Worm (Caenorhabditis elegans): ENCODE results near the gene pccb-1.

Gene pccb-1

DNA sequence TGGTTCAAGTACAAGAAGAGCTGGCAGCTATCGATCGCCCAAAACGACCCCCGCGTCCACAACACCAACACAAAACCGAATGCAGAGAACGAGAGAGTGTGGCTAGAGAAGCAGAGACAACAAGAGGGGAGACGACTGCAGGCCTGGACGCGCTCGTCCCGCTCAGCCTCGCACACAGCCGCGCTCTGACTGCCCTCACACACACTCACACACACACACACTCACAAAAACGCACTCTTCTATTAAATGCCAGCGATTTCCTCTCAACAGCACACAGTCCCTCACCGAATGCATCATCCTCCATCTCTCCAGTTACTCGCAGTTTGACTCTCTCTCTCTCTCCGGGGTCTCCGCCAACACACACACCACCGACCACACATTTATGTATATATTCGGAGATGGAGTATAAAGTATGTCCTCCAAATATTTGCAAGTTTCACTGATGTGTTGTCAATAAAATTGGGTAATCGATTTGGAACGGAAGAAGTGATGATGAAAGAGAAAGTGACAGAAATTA is 38.3 kb downstream of the pccb-1 start:
- TF ChIP-seq W03F9.2 (tag; optimal IDR thresholded peaks at IDR 0.05) (peak; percentile 75), dao-5 (tag; optimal IDR thresholded peaks at IDR 0.05) (no peak), him-1 (tag; optimal IDR thresholded peaks at IDR 0.05) (peak; percentile 94)

DNA sequence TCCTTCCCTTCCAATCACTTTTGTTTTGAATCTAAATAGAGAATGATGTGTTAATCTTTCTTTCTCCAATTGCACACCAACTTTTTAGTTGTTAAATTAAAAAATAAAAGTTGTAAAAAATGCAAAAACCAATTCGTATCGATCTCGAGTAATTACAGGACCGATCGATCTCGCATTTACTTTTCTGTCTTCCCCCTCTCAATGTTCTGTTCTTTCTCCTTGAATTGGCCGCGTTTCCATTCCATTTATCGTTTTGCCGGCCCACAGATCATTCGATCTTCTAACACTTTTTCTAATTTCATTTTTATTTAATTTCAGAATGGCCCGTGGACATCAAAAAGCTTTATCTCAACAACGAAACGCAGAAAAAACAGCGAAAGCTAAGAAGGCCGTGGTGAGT is 45.8 kb downstream of the pccb-1 start, which contains the start of gene K10B3.1:
Gene K10B3.1, plus strand, starts transcription at position 301 of the 400 bp plus-strand sequence.
- no peak for TF ChIP-seq dao-5 (tag; optimal IDR thresholded peaks at IDR 0.05)
- no peak for TF ChIP-seq W03F9.2 (tag; optimal IDR thresholded peaks at IDR 0.05)
- no peak for TF ChIP-seq him-1 (tag; optimal IDR thresholded peaks at IDR 0.05)

DNA sequence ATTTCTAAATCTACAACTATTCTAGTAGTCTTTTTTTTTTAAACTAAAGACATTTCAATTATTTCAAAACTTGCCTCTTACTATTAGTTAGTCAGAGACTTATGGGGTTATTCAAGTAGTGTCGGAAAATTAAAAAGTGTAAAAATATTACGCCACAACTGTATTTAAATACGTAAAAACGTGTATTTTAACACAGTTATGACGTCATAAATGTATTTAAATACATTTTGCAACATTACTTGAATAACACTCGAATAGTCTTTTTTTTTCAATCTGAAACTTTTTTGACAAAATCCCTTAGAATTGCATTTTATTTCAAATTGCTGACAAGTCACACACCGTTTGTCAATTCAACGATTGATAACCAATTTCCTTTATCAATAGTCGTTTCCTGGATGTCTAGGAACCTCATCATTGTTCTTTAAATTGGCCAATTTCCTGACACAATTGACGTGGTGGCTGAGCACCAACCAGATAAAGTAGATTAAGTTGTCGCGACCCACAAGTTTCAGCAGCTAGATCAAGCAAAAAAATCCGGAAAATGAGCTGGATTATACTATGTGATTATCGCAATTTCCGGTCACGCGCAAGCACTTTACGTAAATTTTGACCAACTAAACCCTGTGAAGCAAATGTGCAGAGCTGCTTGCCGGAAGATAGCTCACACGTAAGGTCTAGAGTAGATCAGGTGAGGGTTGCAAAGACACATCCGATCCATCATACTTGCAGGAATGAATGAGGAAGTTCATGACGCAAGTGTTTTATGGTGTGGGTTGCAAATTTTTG is 50.4 kb downstream of the pccb-1 start:
- TF ChIP-seq W03F9.2 (tag; optimal IDR thresholded peaks at IDR 0.05) (no peak), him-1 (tag; optimal IDR thresholded peaks at IDR 0.05) (no peak), dao-5 (tag; optimal IDR thresholded peaks at IDR 0.05) (no peak)

DNA sequence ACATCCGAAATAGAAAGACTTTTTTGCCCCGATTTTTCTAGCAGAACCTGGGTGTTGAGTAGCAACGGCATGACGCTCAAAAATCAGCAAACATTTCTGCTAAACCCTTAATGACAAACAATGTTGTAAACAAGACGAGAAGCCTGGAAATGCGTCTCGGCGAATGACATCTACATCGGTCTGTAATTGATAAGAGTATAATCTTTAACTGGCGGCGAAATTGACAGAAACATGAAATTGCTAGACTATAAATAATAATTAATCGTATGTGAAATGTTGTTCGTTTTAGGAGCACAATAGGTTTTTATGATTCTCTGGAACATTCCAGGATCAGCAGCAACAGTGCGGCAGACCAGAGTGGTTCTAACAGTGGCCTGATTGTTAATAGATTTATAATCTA is 52.4 kb downstream of the pccb-1 start:
- TF ChIP-seq him-1 (tag; optimal IDR thresholded peaks at IDR 0.05), result no peak
- TF ChIP-seq W03F9.2 (tag; optimal IDR thresholded peaks at IDR 0.05), result no peak
- TF ChIP-seq dao-5 (tag; optimal IDR thresholded peaks at IDR 0.05), result no peak
